Worm (Caenorhabditis elegans): Measurements from ENCODE around the gene R08A2.5.

- TF ChIP-seq snpc-4 (GFP tag; optimal IDR thresholded peaks at IDR 0.05) = no peak
- no peak for TF ChIP-seq snpc-4 (tag; optimal IDR thresholded peaks at IDR 0.05)
- no peak for TF ChIP-seq nhr-80 (tag; optimal IDR thresholded peaks at IDR 0.05)
- no peak for TF ChIP-seq T07F8.4 (tag; optimal IDR thresholded peaks at IDR 0.05)
- TF ChIP-seq dox-1 (GFP tag; IDR thresholded peaks at IDR 0.05) = no peak
- TF ChIP-seq ama-1 (optimal IDR thresholded peaks at IDR 0.05) = no peak
- no peak for TF ChIP-seq ama-1 (GFP tag; optimal IDR thresholded peaks at IDR 0.05)
- TF ChIP-seq akir-1 (GFP tag; optimal IDR thresholded peaks at IDR 0.05) = no peak
- no peak for TF ChIP-seq rcor-1 (GFP tag; IDR thresholded peaks at IDR 0.05)
- no peak for TF ChIP-seq lin-26 (GFP tag; IDR thresholded peaks at IDR 0.05)
- no peak for TF ChIP-seq ztf-25 (GFP tag; IDR thresholded peaks at IDR 0.05)
Observed at ce11 chrV:14725409-14725808, 13.0 kb downstream of the R08A2.5 start.

All from whole organism, young adult.